Worm (Caenorhabditis elegans) whole organism, young adult: ENCODE results near the gene nhr-168.

Experiments
- atf-7 ChIP-seq: sonication (generic microtip); optimal IDR thresholded peaks from 2 replicates; lab custom pipeline; 2017; ENCODE audit warnings: mild to moderate bottlenecking, missing genetic modification characterization, missing compliant biosample characterization
- ceh-58 ChIP-seq: fragments of 200-800 bp; sonication (Bioruptor generic); IDR thresholded peaks from 2 replicates; pipeline ENCODE4 v1.3.6; 2022; ENCODE audit warnings: missing genetic modification characterization, missing compliant biosample characterization
- nhr-80 ChIP-seq: sonication (generic microtip); optimal IDR thresholded peaks from 2 replicates; lab custom pipeline; 2016; ENCODE audit warnings: missing genetic modification characterization, missing compliant biosample characterization
- snpc-4 ChIP-seq, 5 experiments: fragments of 150-350 bp in 1 of 5; sonication (generic microtip) in 4 of 5; optimal IDR thresholded peaks; 2 replicates each; lab custom pipeline; 2014 to 2018; ENCODE audit warnings: missing genetic modification characterization in 5 of 5, missing biosample characterization in 3 of 5, antibody characterized with exemption in 2 of 5, mild to moderate bottlenecking in 2 of 5, missing compliant biosample characterization in 2 of 5, missing genotype in 2 of 5, moderate library complexity in 2 of 5, missing genetic modification reagents in 1 of 5
- ztf-6 ChIP-seq: fragments of 200-800 bp; sonication (Bioruptor generic); IDR thresholded peaks from 2 replicates; pipeline ENCODE4 v1.3.6; 2022; ENCODE audit warnings: missing genetic modification reagents, missing genetic modification characterization, missing compliant biosample characterization

ce11 chrV:13364227-13364626 is 30.6 kb upstream of the nhr-168 start:
- no peak for TF ChIP-seq snpc-4 (GFP tag; optimal IDR thresholded peaks at IDR 0.05; lab: Kevin White, UChicago)
- TF ChIP-seq snpc-4 (tag; optimal IDR thresholded peaks at IDR 0.05; lab: Kevin White, UChicago): no peak
- TF ChIP-seq atf-7 (tag; lab: Kevin White, UChicago): no peak
- no peak for TF ChIP-seq ceh-58 (GFP tag; lab: Robert Waterston, UW)
- TF ChIP-seq ztf-6: no peak
- no peak for TF ChIP-seq nhr-80 (tag; lab: Kevin White, UChicago)
